Fruit fly (Drosophila melanogaster) whole organism, embryonic: ENCODE measurements around the gene Muc68Ca.

Experiments used
- CG12659 ChIP-seq: fragments of 200-800 bp; sonication (Bioruptor generic); optimal IDR thresholded peaks from 3 replicates; lab custom pipeline; 2017; ENCODE audit warnings: mild to moderate bottlenecking, missing biosample characterization, missing genetic modification reagents, missing genetic modification characterization
- CG32532 ChIP-seq: fragments of 200-800 bp; sonication (Bioruptor generic); IDR thresholded peaks from 2 replicates; pipeline ENCODE4 v1.3.6; 2022; ENCODE audit warnings: missing biosample characterization, missing genetic modification characterization
- CG4424 ChIP-seq: fragments of 200-800 bp; sonication (Bioruptor generic); optimal IDR thresholded peaks from 3 replicates; lab custom pipeline; 2016; ENCODE audit warnings: missing biosample characterization, missing genetic modification characterization
- Hand ChIP-seq: fragments of 200-800 bp; sonication (Bioruptor generic); optimal IDR thresholded peaks from 2 replicates; lab custom pipeline; 2017; ENCODE audit warnings: mild to moderate bottlenecking, missing biosample characterization, missing genetic modification reagents, missing genetic modification characterization
- grn ChIP-seq: fragments of 200-800 bp; sonication (Bioruptor generic); optimal IDR thresholded peaks from 3 replicates; lab custom pipeline; 2017; ENCODE audit warnings: missing biosample characterization, missing genetic modification characterization
- seq ChIP-seq: fragments of 200-800 bp; sonication (Bioruptor generic); IDR thresholded peaks from 2 replicates; pipeline ENCODE4 v1.3.6; 2022; ENCODE audit warnings: missing biosample characterization, missing genetic modification characterization
- ttk ChIP-seq: fragments of 200-800 bp; sonication (Bioruptor generic); IDR thresholded peaks from 2 replicates; pipeline ENCODE4 v2.1.2; 2022; ENCODE audit warnings: missing biosample characterization, missing genetic modification characterization

dm6 chr3L:11591131-11591530 is 28.8 kb downstream of the Muc68Ca start, which contains the start of gene CG33268:
- TF ChIP-seq CG12659 (GFP tag; lab: Kevin White, UChicago) (no peak), seq (GFP tag; lab: Robert Waterston, UW) (no peak), CG4424 (GFP tag; lab: Kevin White, UChicago) (no peak), grn (GFP tag; lab: Kevin White, UChicago) (no peak), Hand (GFP tag; lab: Kevin White, UChicago) (no peak), CG32532 (no peak), ttk (GFP tag; lab: Robert Waterston, UW) (no peak)
